Worm (Caenorhabditis elegans) whole organism, L4 larva: Measurements from ENCODE around the gene C08A9.3.

Source experiments
- D1046.2 ChIP-seq: fragments of 200-800 bp; sonication (Bioruptor generic); IDR thresholded peaks from 2 replicates; pipeline ENCODE4 v1.3.6; 2022; ENCODE audit warnings: missing genetic modification characterization, missing compliant biosample characterization
- F10B5.3 ChIP-seq: sonication (generic microtip); optimal IDR thresholded peaks from 2 replicates; lab custom pipeline; 2016; ENCODE audit warnings: mild to moderate bottlenecking, missing genetic modification characterization, missing compliant biosample characterization
- F26F4.8 ChIP-seq: fragments of 200-800 bp; sonication (Bioruptor generic); conservative IDR thresholded peaks from 2 replicates; pipeline ENCODE4 v1.3.6; 2022; ENCODE audit warnings: missing genetic modification characterization, missing compliant biosample characterization
- R02D3.7 ChIP-seq: fragments of 150-350 bp; sonication (generic microtip); optimal IDR thresholded peaks from 3 replicates; lab custom pipeline; 2014; ENCODE audit warnings: missing biosample characterization, missing genetic modification characterization
- T20F7.1 ChIP-seq: fragments of 200-800 bp; sonication (Bioruptor generic); optimal IDR thresholded peaks from 2 replicates; lab custom pipeline; 2018; ENCODE audit warnings: mild to moderate bottlenecking, missing genetic modification characterization, missing compliant biosample characterization
- Y48G9A.11 ChIP-seq: fragments of 200-800 bp; sonication (Bioruptor generic); IDR thresholded peaks from 2 replicates; pipeline ENCODE4 v1.3.6; 2022; ENCODE audit warnings: missing genetic modification reagents, missing genetic modification characterization, missing compliant biosample characterization
- Y5F2A.4 ChIP-seq: fragments of 200-800 bp; sonication (Bioruptor generic); optimal IDR thresholded peaks from 2 replicates; lab custom pipeline; 2018; ENCODE audit warnings: mild to moderate bottlenecking, missing genetic modification characterization, missing compliant biosample characterization
- ZK337.2 ChIP-seq: fragments of 200-800 bp; sonication (Bioruptor generic); IDR thresholded peaks from 2 replicates; pipeline ENCODE4 v1.3.6; 2022; ENCODE audit warnings: missing genetic modification reagents, missing genetic modification characterization, missing compliant biosample characterization
- aha-1 ChIP-seq: fragments of 150-350 bp; peaks from one replicate; lab custom pipeline; 2014; ENCODE audit warnings: missing biosample characterization, missing genetic modification characterization
- aly-2 ChIP-seq: sonication (generic microtip); optimal IDR thresholded peaks from 2 replicates; lab custom pipeline; 2018; ENCODE audit warnings: missing biosample characterization, missing genetic modification characterization
- ama-1 ChIP-seq: fragments of 150-350 bp; optimal IDR thresholded peaks from 2 replicates; lab custom pipeline; 2014; ENCODE audit warnings: inconsistent platforms, mixed read lengths
- arid-1 ChIP-seq: fragments of 200-800 bp; sonication (Bioruptor generic); conservative IDR thresholded peaks from 2 replicates; pipeline ENCODE4 v1.3.6; 2022; ENCODE audit warnings: missing genetic modification reagents, missing genetic modification characterization, missing compliant biosample characterization
- attf-4 ChIP-seq: sonication (generic microtip); optimal IDR thresholded peaks from 3 replicates; lab custom pipeline; 2017; ENCODE audit warnings: missing biosample characterization, missing genetic modification characterization
- ceh-28 ChIP-seq: fragments of 150-350 bp; optimal IDR thresholded peaks from 2 replicates; lab custom pipeline; 2014; ENCODE audit warnings: missing biosample characterization, missing genetic modification reagents, missing genetic modification characterization
- ceh-44 ChIP-seq: fragments of 200-800 bp; sonication (Bioruptor generic); IDR thresholded peaks from 2 replicates; pipeline ENCODE4 v1.3.6; 2022; ENCODE audit warnings: missing genetic modification reagents, missing genetic modification characterization, missing compliant biosample characterization
- ceh-62 ChIP-seq: sonication (generic microtip); optimal IDR thresholded peaks from 2 replicates; lab custom pipeline; 2017; ENCODE audit warnings: missing biosample characterization, missing genetic modification characterization
- ces-1 ChIP-seq: fragments of 150-350 bp; sonication (generic microtip); optimal IDR thresholded peaks from 4 replicates; lab custom pipeline; 2014; ENCODE audit warnings: missing biosample characterization, missing genetic modification reagents, missing genetic modification characterization
- cey-2 ChIP-seq: sonication (generic microtip); optimal IDR thresholded peaks from 3 replicates; lab custom pipeline; 2017; ENCODE audit warnings: missing genetic modification characterization, mild to moderate bottlenecking, missing compliant biosample characterization, antibody characterized with exemption, borderline replicate concordance; ENCODE audit not compliant: insufficient read depth
- ctbp-1 ChIP-seq: fragments of 200-800 bp; sonication (Bioruptor generic); IDR thresholded peaks from 2 replicates; pipeline ENCODE4 v1.3.6; 2022; ENCODE audit warnings: missing genetic modification reagents, missing genetic modification characterization, missing compliant biosample characterization
- daf-8 ChIP-seq: fragments of 200-800 bp; sonication (Bioruptor generic); IDR thresholded peaks from 2 replicates; pipeline ENCODE4 v1.3.6; 2022; ENCODE audit warnings: missing genetic modification characterization, missing compliant biosample characterization
- dmd-6 ChIP-seq: fragments of 200-800 bp; sonication (Bioruptor generic); IDR thresholded peaks from 2 replicates; pipeline ENCODE4 v1.3.6; 2022; ENCODE audit warnings: missing genetic modification reagents, missing genetic modification characterization, missing compliant biosample characterization
- dve-1 ChIP-seq: sonication (generic microtip); optimal IDR thresholded peaks from 2 replicates; lab custom pipeline; 2017; ENCODE audit warnings: antibody characterized with exemption, mild to moderate bottlenecking, missing genetic modification characterization, missing compliant biosample characterization; ENCODE audit not compliant: insufficient read depth
- egl-43 ChIP-seq: fragments of 200-800 bp; sonication (Bioruptor generic); IDR thresholded peaks from 2 replicates; pipeline ENCODE4 v1.3.6; 2022; ENCODE audit warnings: missing genetic modification reagents, missing genetic modification characterization, missing compliant biosample characterization
- gei-8 ChIP-seq: fragments of 200-800 bp; sonication (Bioruptor generic); optimal IDR thresholded peaks from 2 replicates; lab custom pipeline; 2018; ENCODE audit warnings: mild to moderate bottlenecking, missing genetic modification characterization, missing compliant biosample characterization
- hlh-30 ChIP-seq: sonication (generic microtip); optimal IDR thresholded peaks from 2 replicates; lab custom pipeline; 2017; ENCODE audit warnings: antibody characterized with exemption, mild to moderate bottlenecking, missing genetic modification characterization, missing compliant biosample characterization; ENCODE audit not compliant: insufficient read depth
- lin-1 ChIP-seq: fragments of 200-800 bp; sonication (Bioruptor generic); IDR thresholded peaks from 2 replicates; pipeline ENCODE4 v1.3.6; 2022; ENCODE audit warnings: missing genetic modification reagents, missing genetic modification characterization, missing compliant biosample characterization
- lin-29 ChIP-seq: fragments of 200-800 bp; sonication (Bioruptor generic); IDR thresholded peaks from 2 replicates; pipeline ENCODE4 v1.3.6; 2022; ENCODE audit warnings: missing genetic modification reagents, missing genetic modification characterization, missing compliant biosample characterization
- lir-3 ChIP-seq: sonication (generic microtip); optimal IDR thresholded peaks from 2 replicates; lab custom pipeline; 2016; ENCODE audit warnings: mild to moderate bottlenecking, missing genetic modification characterization, missing compliant biosample characterization
- mep-1 ChIP-seq: fragments of 150-350 bp; sonication (generic microtip); optimal IDR thresholded peaks from 3 replicates; lab custom pipeline; 2014; ENCODE audit warnings: missing biosample characterization, missing genetic modification characterization
- mxl-3 ChIP-seq: fragments of 200-800 bp; sonication (Bioruptor generic); optimal IDR thresholded peaks from 2 replicates; lab custom pipeline; 2018; ENCODE audit warnings: mild to moderate bottlenecking, missing genetic modification characterization, missing compliant biosample characterization
- nhr-10 ChIP-seq: fragments of 150-350 bp; optimal IDR thresholded peaks from 2 replicates; lab custom pipeline; 2014; ENCODE audit warnings: missing biosample characterization, missing genetic modification characterization
- nhr-237 ChIP-seq: sonication (generic microtip); optimal IDR thresholded peaks from 2 replicates; lab custom pipeline; 2017; ENCODE audit warnings: missing biosample characterization, missing genetic modification characterization
- nhr-25 ChIP-seq: sonication (generic microtip); optimal IDR thresholded peaks from 2 replicates; lab custom pipeline; 2017; ENCODE audit warnings: missing genetic modification characterization, mild to moderate bottlenecking, missing compliant biosample characterization, antibody characterized with exemption, moderate library complexity, borderline replicate concordance; ENCODE audit not compliant: insufficient read depth
- nhr-41 ChIP-seq: fragments of 200-800 bp; sonication (Bioruptor generic); IDR thresholded peaks from 2 replicates; pipeline ENCODE4 v1.3.6; 2022; ENCODE audit warnings: missing genetic modification reagents, missing genetic modification characterization, missing compliant biosample characterization
- nhr-42 ChIP-seq: fragments of 200-800 bp; sonication (Bioruptor generic); IDR thresholded peaks from 2 replicates; pipeline ENCODE4 v1.3.6; 2022; ENCODE audit warnings: missing genetic modification characterization, missing compliant biosample characterization
- nhr-6 ChIP-seq: fragments of 150-350 bp; optimal IDR thresholded peaks from 2 replicates; lab custom pipeline; 2014; ENCODE audit warnings: missing biosample characterization, missing genetic modification characterization
- nhr-76 ChIP-seq: fragments of 150-350 bp; optimal IDR thresholded peaks from 2 replicates; lab custom pipeline; 2014; ENCODE audit warnings: missing biosample characterization, missing genetic modification characterization
- php-3 ChIP-seq: fragments of 200-800 bp; sonication (Bioruptor generic); IDR thresholded peaks from 2 replicates; pipeline ENCODE4 v1.3.6; 2022; ENCODE audit warnings: missing genetic modification reagents, missing genetic modification characterization, missing compliant biosample characterization
- pqm-1 ChIP-seq: sonication (generic microtip); optimal IDR thresholded peaks from 2 replicates; lab custom pipeline; 2017; ENCODE audit warnings: missing biosample characterization, missing genetic modification characterization
- rbr-2 ChIP-seq: sonication (generic microtip); optimal IDR thresholded peaks from 2 replicates; lab custom pipeline; 2016; ENCODE audit warnings: missing genotype, missing genetic modification characterization, missing compliant biosample characterization
- saeg-2 ChIP-seq: fragments of 200-800 bp; sonication (Bioruptor generic); IDR thresholded peaks from 2 replicates; pipeline ENCODE4 v1.3.6; 2022; ENCODE audit warnings: missing genetic modification reagents, missing genetic modification characterization, missing compliant biosample characterization
- sdz-12 ChIP-seq: fragments of 200-800 bp; sonication (Bioruptor generic); optimal IDR thresholded peaks from 2 replicates; lab custom pipeline; 2018; ENCODE audit warnings: mild to moderate bottlenecking, missing genetic modification characterization, missing compliant biosample characterization
- skn-1 ChIP-seq: fragments of 150-350 bp; optimal IDR thresholded peaks from 2 replicates; lab custom pipeline; 2014; ENCODE audit warnings: missing biosample characterization, missing genetic modification characterization
- snpc-1.2 ChIP-seq: fragments of 200-800 bp; sonication (Bioruptor generic); IDR thresholded peaks from 2 replicates; pipeline ENCODE4 v1.3.6; 2022; ENCODE audit warnings: missing genetic modification reagents, missing genetic modification characterization, missing compliant biosample characterization
- spr-1 ChIP-seq: sonication (generic microtip); optimal IDR thresholded peaks from 2 replicates; lab custom pipeline; 2016; ENCODE audit warnings: mild to moderate bottlenecking, missing genetic modification characterization, missing compliant biosample characterization
- tag-97 ChIP-seq: fragments of 200-800 bp; sonication (Bioruptor generic); IDR thresholded peaks from 2 replicates; pipeline ENCODE4 v1.3.6; 2022; ENCODE audit warnings: missing genetic modification characterization, missing compliant biosample characterization
- vab-7 ChIP-seq: fragments of 200-800 bp; sonication (Bioruptor generic); IDR thresholded peaks from 2 replicates; pipeline ENCODE4 v1.3.6; 2022; ENCODE audit warnings: missing genetic modification reagents, missing genetic modification characterization, missing compliant biosample characterization
- zag-1 ChIP-seq: fragments of 150-350 bp; optimal IDR thresholded peaks from 2 replicates; lab custom pipeline; 2014; ENCODE audit warnings: missing biosample characterization, missing genetic modification characterization
- zfp-2 ChIP-seq: sonication (generic microtip); optimal IDR thresholded peaks from 2 replicates; lab custom pipeline; 2016; ENCODE audit warnings: mild to moderate bottlenecking, missing genetic modification characterization, missing compliant biosample characterization
- zip-11 ChIP-seq: fragments of 200-800 bp; sonication (Bioruptor generic); IDR thresholded peaks from 2 replicates; pipeline ENCODE4 v1.3.6; 2022; ENCODE audit warnings: missing genetic modification characterization, missing compliant biosample characterization
- zip-2 ChIP-seq: fragments of 150-350 bp; optimal IDR thresholded peaks from 2 replicates; lab custom pipeline; 2014; ENCODE audit warnings: missing biosample characterization, missing genetic modification characterization
- ztf-7 ChIP-seq: fragments of 150-350 bp; optimal IDR thresholded peaks from 2 replicates; lab custom pipeline; 2014; ENCODE audit warnings: missing biosample characterization, missing genetic modification characterization

C08A9.3 gene

DNA sequence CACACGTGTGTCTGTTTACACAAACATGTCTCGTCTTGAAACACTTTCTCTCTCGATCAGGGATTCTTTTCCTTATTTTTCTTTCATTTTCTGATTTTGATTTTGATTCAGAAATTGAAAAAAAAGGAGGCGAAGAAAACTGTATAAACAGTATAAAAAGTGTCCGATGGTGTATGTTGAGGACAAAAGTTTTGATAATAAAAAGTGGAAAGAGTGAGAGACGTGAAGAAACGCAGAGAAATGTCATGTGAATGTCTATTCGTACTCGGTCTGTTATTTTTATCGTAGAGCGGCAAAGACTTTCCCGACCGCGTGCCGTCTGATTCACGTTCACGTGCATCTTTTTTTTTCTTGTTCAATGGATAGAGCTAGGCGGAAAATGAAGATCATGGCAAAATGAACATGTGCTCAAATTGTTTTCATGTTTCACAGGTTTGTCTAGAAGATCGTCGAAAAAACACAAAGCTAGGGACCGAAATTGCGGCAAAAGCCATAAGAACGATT, 29.3 kb downstream of the C08A9.3 start:
- TF ChIP-seq ces-1 (GFP tag; lab: Kevin White, UChicago) (no peak), lin-1 (peak; percentile 63), nhr-10 (tag; lab: Kevin White, UChicago) (no peak), nhr-6 (no peak), pqm-1 (tag; lab: Kevin White, UChicago) (peak; percentile 31), Y5F2A.4 (GFP tag; lab: Kevin White, UChicago) (no peak), ceh-44 (GFP tag; lab: Robert Waterston, UW) (no peak), lir-3 (tag; lab: Kevin White, UChicago) (no peak), zfp-2 (tag; lab: Kevin White, UChicago) (no peak), ztf-7 (tag; lab: Kevin White, UChicago) (no peak), lin-29 (GFP tag; lab: Robert Waterston, UW) (peak; percentile 59; the same call in 1 of the 2 replicates), F10B5.3 (tag; lab: Kevin White, UChicago) (no peak), T20F7.1 (GFP tag; lab: Kevin White, UChicago) (peak; percentile 71), aha-1 (tag; lab: Kevin White, UChicago) (peak; percentile 57), nhr-25 (tag; lab: Kevin White, UChicago) (no peak), vab-7 (no peak), ceh-62 (tag; lab: Kevin White, UChicago) (no peak), php-3 (GFP tag; lab: Robert Waterston, UW) (peak; percentile 86), spr-1 (tag; lab: Kevin White, UChicago) (no peak), arid-1 (GFP tag; lab: Robert Waterston, UW) (no peak), attf-4 (tag; lab: Kevin White, UChicago) (no peak), dve-1 (tag; lab: Kevin White, UChicago) (peak; percentile 84), ama-1 (lab: Kevin White, UChicago) (peak; percentile 2), snpc-1.2 (GFP tag; lab: Robert Waterston, UW) (no peak), Y48G9A.11 (GFP tag; lab: Robert Waterston, UW) (no peak), gei-8 (GFP tag; lab: Kevin White, UChicago) (peak; percentile 70), cey-2 (tag; lab: Kevin White, UChicago) (peak; percentile 84), saeg-2 (GFP tag; lab: Robert Waterston, UW) (no peak), sdz-12 (GFP tag; lab: Kevin White, UChicago) (no peak), hlh-30 (tag; lab: Kevin White, UChicago) (peak; percentile 97), dmd-6 (GFP tag; lab: Robert Waterston, UW) (peak; percentile 100), nhr-42 (GFP tag; lab: Robert Waterston, UW) (no peak), ceh-28 (tag; lab: Kevin White, UChicago) (no peak), zag-1 (tag; lab: Kevin White, UChicago) (no peak), mxl-3 (GFP tag; lab: Kevin White, UChicago) (peak; percentile 88), ctbp-1 (GFP tag; lab: Robert Waterston, UW) (peak; percentile 30; the same call in 1 of the 2 replicates), D1046.2 (GFP tag; lab: Robert Waterston, UW) (no peak), nhr-41 (no peak), tag-97 (GFP tag; lab: Robert Waterston, UW) (no peak), aly-2 (tag; lab: Kevin White, UChicago) (no peak), skn-1 (tag; lab: Kevin White, UChicago) (no peak), nhr-76 (peak; percentile 47), nhr-237 (tag; lab: Kevin White, UChicago) (no peak), rbr-2 (tag; lab: Kevin White, UChicago) (no peak), ZK337.2 (GFP tag; lab: Robert Waterston, UW) (no peak), F26F4.8 (GFP tag; lab: Robert Waterston, UW) (no peak), zip-11 (GFP tag; lab: Robert Waterston, UW) (no peak), R02D3.7 (tag; lab: Kevin White, UChicago) (no peak), mep-1 (tag; lab: Kevin White, UChicago) (peak; percentile 58), egl-43 (no peak), zip-2 (no peak), daf-8 (GFP tag; lab: Robert Waterston, UW) (no peak)
